Fruit fly (Drosophila melanogaster): ENCODE data around the gene CG4884.

Gene CG4884

dm6 chr3R:27916355-27917019, 42.6 kb downstream of the CG4884 start, which contains the start of the genes CG5003 and mRpS22 (continued):
- TF ChIP-seq CG11902 (GFP tag; optimal IDR thresholded peaks at IDR 0.05): peak; percentile 52
- TF ChIP-seq Gug (GFP tag; IDR thresholded peaks at IDR 0.05): peak; percentile 31; the same call in 1 of the 2 replicates
- peak; percentile 56 for TF ChIP-seq Smox (GFP tag; optimal IDR thresholded peaks at IDR 0.05)
- TF ChIP-seq CG6276 (GFP tag; optimal IDR thresholded peaks at IDR 0.05): no peak
- TF ChIP-seq Hr4 (GFP tag; optimal IDR thresholded peaks at IDR 0.05): peak; percentile 67
- TF ChIP-seq eg (GFP tag; IDR thresholded peaks at IDR 0.05): 0 out of 3 replicates have a peak, but pooled peaks have one; percentile 50
- peak; percentile 29 for TF ChIP-seq CG6792 (GFP tag; optimal IDR thresholded peaks at IDR 0.05)
- TF ChIP-seq dsx (GFP tag; optimal IDR thresholded peaks at IDR 0.05; ENCODE audit: poor library complexity, severe bottlenecking): no peak
- TF ChIP-seq esn (GFP tag; optimal IDR thresholded peaks at IDR 0.05): peak; percentile 74
- TF ChIP-seq CG6163 (GFP tag; IDR thresholded peaks at IDR 0.05): 0 out of 3 replicates have a peak, but pooled peaks have one; percentile 37
- peak; percentile 56 for TF ChIP-seq CG11762 (GFP tag; optimal IDR thresholded peaks at IDR 0.05; ENCODE audit: insufficient read depth)
- TF ChIP-seq OdsH (GFP tag; optimal IDR thresholded peaks at IDR 0.05): peak; percentile 68
- TF ChIP-seq fkh (GFP tag; optimal IDR thresholded peaks at IDR 0.05): peak; percentile 51
- TF ChIP-seq CG4318 (GFP tag; optimal IDR thresholded peaks at IDR 0.05): no peak
- TF ChIP-seq CG16779 (tag; optimal IDR thresholded peaks at IDR 0.05): no peak
- TF ChIP-seq CG6854 (GFP tag; optimal IDR thresholded peaks at IDR 0.05): no peak
- peak; percentile 64 for TF ChIP-seq svp (GFP tag)
- peak; percentile 39 for TF ChIP-seq net (GFP tag; optimal IDR thresholded peaks at IDR 0.05)
- peak; percentile 6 for TF ChIP-seq Eip93F (GFP tag; optimal IDR thresholded peaks at IDR 0.05)
- no peak for TF ChIP-seq CG15336 (GFP tag; IDR thresholded peaks at IDR 0.05)
- peak; percentile 12 for TF ChIP-seq Ets96B (tag; optimal IDR thresholded peaks at IDR 0.05)
- peak; percentile 11 for TF ChIP-seq Lpt (GFP tag; optimal IDR thresholded peaks at IDR 0.05)
- peak; percentile 33 for TF ChIP-seq CG7368 (GFP tag; optimal IDR thresholded peaks at IDR 0.05)
- TF ChIP-seq CG8632 (GFP tag; optimal IDR thresholded peaks at IDR 0.05): no peak
- TF ChIP-seq fd59A (GFP tag; optimal IDR thresholded peaks at IDR 0.05): no peak

- TF ChIP-seq fd85E (GFP tag; optimal IDR thresholded peaks at IDR 0.05): no peak
- TF ChIP-seq CG8119 (GFP tag; IDR thresholded peaks at IDR 0.05): no peak
- no peak for TF ChIP-seq CG11762 (GFP tag; optimal IDR thresholded peaks at IDR 0.05; ENCODE audit: insufficient read depth)
- no peak for TF ChIP-seq CG34406 (GFP tag; optimal IDR thresholded peaks at IDR 0.05)
- TF ChIP-seq CG15336 (GFP tag; IDR thresholded peaks at IDR 0.05): no peak
- TF ChIP-seq Ets96B (tag; optimal IDR thresholded peaks at IDR 0.05): no peak
- no peak for TF ChIP-seq fd59A (GFP tag; optimal IDR thresholded peaks at IDR 0.05)
- TF ChIP-seq CG1621 (tag; optimal IDR thresholded peaks at IDR 0.05): no peak
- TF ChIP-seq CG16779 (tag; optimal IDR thresholded peaks at IDR 0.05): no peak
- TF ChIP-seq Sox102F (GFP tag; optimal IDR thresholded peaks at IDR 0.05): no peak
- no peak for TF ChIP-seq Eip93F (GFP tag; optimal IDR thresholded peaks at IDR 0.05)
- no peak for TF ChIP-seq CG11902 (GFP tag; optimal IDR thresholded peaks at IDR 0.05)
- no peak for TF ChIP-seq CG6854 (GFP tag; optimal IDR thresholded peaks at IDR 0.05)
- no peak for TF ChIP-seq OdsH (GFP tag; optimal IDR thresholded peaks at IDR 0.05)
- no peak for TF ChIP-seq CG8319 (GFP tag; optimal IDR thresholded peaks at IDR 0.05)
- TF ChIP-seq CG31627 (GFP tag; optimal IDR thresholded peaks at IDR 0.05): no peak
- TF ChIP-seq CG6808 (GFP tag; optimal IDR thresholded peaks at IDR 0.05): no peak
- TF ChIP-seq Sox15 (GFP tag; optimal IDR thresholded peaks at IDR 0.05): no peak
Measured at dm6 chr3R:27912147-27912546, 46.9 kb downstream of the CG4884 start, which contains the start of gene mil. Gene mil, plus strand, starts transcription at chr3R:27912447.
